Worm (Caenorhabditis elegans) whole organism, L1 larva: ENCODE data around the gene ccpp-6.

ENCODE experiments used
- C04F5.9 ChIP-seq: sonication (generic microtip); optimal IDR thresholded peaks from 2 replicates; lab custom pipeline; 2016; ENCODE audit warnings: missing genetic modification characterization, missing compliant biosample characterization
- C16A3.4 ChIP-seq: fragments of 150-350 bp; optimal IDR thresholded peaks from 2 replicates; lab custom pipeline; 2014; ENCODE audit warnings: missing biosample characterization, missing genetic modification characterization
- F16B12.6 ChIP-seq: fragments of 150-350 bp; optimal IDR thresholded peaks from 2 replicates; lab custom pipeline; 2014; ENCODE audit warnings: missing biosample characterization, missing genetic modification characterization
- Y116A8C.19 ChIP-seq: sonication (generic microtip); optimal IDR thresholded peaks from 2 replicates; lab custom pipeline; 2016; ENCODE audit warnings: missing compliant biosample characterization, missing genetic modification characterization, borderline replicate concordance
- aha-1 ChIP-seq: fragments of 150-350 bp; optimal IDR thresholded peaks from 2 replicates; lab custom pipeline; 2014; ENCODE audit warnings: missing biosample characterization, missing genetic modification characterization
- alr-1 ChIP-seq: fragments of 200-800 bp; sonication (Bioruptor generic); optimal IDR thresholded peaks from 2 replicates; lab custom pipeline; 2018; ENCODE audit warnings: borderline replicate concordance, mild to moderate bottlenecking, missing genetic modification characterization, missing compliant biosample characterization
- aly-2 ChIP-seq: fragments of 150-350 bp; optimal IDR thresholded peaks from 2 replicates; lab custom pipeline; 2014; ENCODE audit warnings: missing biosample characterization, missing genetic modification characterization
- blmp-1 ChIP-seq: fragments of 150-350 bp; optimal IDR thresholded peaks from 2 replicates; lab custom pipeline; 2014; ENCODE audit warnings: missing biosample characterization, missing genetic modification characterization
- ceh-63 ChIP-seq: fragments of 200-800 bp; sonication (Bioruptor generic); optimal IDR thresholded peaks from 2 replicates; lab custom pipeline; 2018; ENCODE audit warnings: mild to moderate bottlenecking, missing genetic modification characterization, missing compliant biosample characterization
- ceh-8 ChIP-seq: fragments of 200-800 bp; sonication (Bioruptor generic); optimal IDR thresholded peaks from 2 replicates; lab custom pipeline; 2018; ENCODE audit warnings: mild to moderate bottlenecking, missing genetic modification characterization, moderate library complexity, missing compliant biosample characterization
- ceh-82 ChIP-seq, 3 experiments: fragments of 150-350 bp in 1 of 3; sonication (generic microtip) in 2 of 3; optimal IDR thresholded peaks; 2 replicates each; lab custom pipeline; 2014 to 2017; ENCODE audit warnings: missing biosample characterization in 3 of 3, missing genetic modification characterization in 3 of 3
- egl-13 ChIP-seq: sonication (generic microtip); optimal IDR thresholded peaks from 2 replicates; lab custom pipeline; 2016; ENCODE audit warnings: missing genotype, missing genetic modification reagents, missing genetic modification characterization, missing compliant biosample characterization
- elt-2 ChIP-seq: sonication (generic microtip); optimal IDR thresholded peaks from 2 replicates; lab custom pipeline; 2016; ENCODE audit warnings: missing genetic modification characterization, mild to moderate bottlenecking, inconsistent platforms, missing compliant biosample characterization, missing genetic modification reagents
- ets-5 ChIP-seq: fragments of 200-800 bp; sonication (Bioruptor generic); IDR thresholded peaks from 2 replicates; pipeline ENCODE4 v1.3.6; 2022; ENCODE audit warnings: missing genetic modification characterization, missing compliant biosample characterization
- fkh-8 ChIP-seq: sonication (generic microtip); optimal IDR thresholded peaks from 2 replicates; lab custom pipeline; 2016; ENCODE audit warnings: mild to moderate bottlenecking, missing genetic modification characterization, missing compliant biosample characterization
- fos-1 ChIP-seq: fragments of 150-350 bp; optimal IDR thresholded peaks from 2 replicates; lab custom pipeline; 2014; ENCODE audit warnings: missing biosample characterization, missing genetic modification characterization
- hlh-17 ChIP-seq: fragments of 200-800 bp; sonication (Bioruptor generic); optimal IDR thresholded peaks from 2 replicates; lab custom pipeline; 2018; ENCODE audit warnings: missing genetic modification characterization, mild to moderate bottlenecking, missing compliant biosample characterization, moderate library complexity, borderline replicate concordance
- hlh-4 ChIP-seq: sonication (generic microtip); optimal IDR thresholded peaks from 2 replicates; lab custom pipeline; 2016; ENCODE audit warnings: mild to moderate bottlenecking, missing genetic modification characterization, missing compliant biosample characterization
- irx-1 ChIP-seq: sonication (generic microtip); optimal IDR thresholded peaks from 2 replicates; lab custom pipeline; 2016; ENCODE audit warnings: missing genetic modification characterization, missing compliant biosample characterization
- isw-1 ChIP-seq: fragments of 200-800 bp; sonication (Bioruptor generic); IDR thresholded peaks from 2 replicates; pipeline ENCODE4 v1.3.6; 2022; ENCODE audit warnings: missing genetic modification characterization, missing compliant biosample characterization
- jun-1 ChIP-seq: fragments of 150-350 bp; optimal IDR thresholded peaks from 2 replicates; lab custom pipeline; 2014; ENCODE audit warnings: missing biosample characterization, missing genetic modification reagents, missing genetic modification characterization
- lin-13 ChIP-seq: fragments of 150-350 bp; optimal IDR thresholded peaks from 2 replicates; lab custom pipeline; 2014; ENCODE audit warnings: missing biosample characterization, missing genetic modification reagents, missing genetic modification characterization
- lin-15B ChIP-seq: fragments of 150-350 bp; sonication (generic microtip); optimal IDR thresholded peaks from 3 replicates; lab custom pipeline; 2014; ENCODE audit warnings: missing biosample characterization, missing genetic modification characterization
- lin-39 ChIP-seq: fragments of 150-350 bp; optimal IDR thresholded peaks from 2 replicates; lab custom pipeline; 2014; ENCODE audit warnings: missing biosample characterization, missing genetic modification reagents, missing genetic modification characterization
- lir-3 ChIP-seq: sonication (generic microtip); optimal IDR thresholded peaks from 2 replicates; lab custom pipeline; 2016; ENCODE audit warnings: mild to moderate bottlenecking, missing genetic modification characterization, moderate library complexity, missing compliant biosample characterization; ENCODE audit not compliant: poor library complexity
- mab-9 ChIP-seq: fragments of 200-800 bp; sonication (Bioruptor generic); IDR thresholded peaks from 2 replicates; pipeline ENCODE4 v1.3.6; 2022; ENCODE audit warnings: missing genetic modification reagents, missing genetic modification characterization, missing compliant biosample characterization
- mdl-1 ChIP-seq, 2 experiments: fragments of 150-350 bp; optimal IDR thresholded peaks; 2 replicates each; lab custom pipeline; 2014 to 2017; ENCODE audit warnings: missing biosample characterization in 2 of 2, missing genetic modification characterization in 2 of 2, inconsistent platforms in 1 of 2
- mep-1 ChIP-seq: fragments of 150-350 bp; optimal IDR thresholded peaks from 2 replicates; lab custom pipeline; 2014; ENCODE audit warnings: missing biosample characterization, missing genetic modification characterization
- nhr-19 ChIP-seq: fragments of 200-800 bp; sonication (Bioruptor generic); conservative IDR thresholded peaks from 2 replicates; pipeline ENCODE4 v1.3.6; 2022; ENCODE audit warnings: missing genetic modification characterization, missing compliant biosample characterization
- nhr-20 ChIP-seq: sonication (generic microtip); optimal IDR thresholded peaks from 2 replicates; lab custom pipeline; 2016; ENCODE audit warnings: mild to moderate bottlenecking, missing genetic modification characterization, missing compliant biosample characterization
- nhr-47 ChIP-seq: sonication (generic microtip); optimal IDR thresholded peaks from 2 replicates; lab custom pipeline; 2016; ENCODE audit warnings: mild to moderate bottlenecking, missing genetic modification characterization, moderate library complexity, missing compliant biosample characterization
- nhr-84 ChIP-seq: sonication (generic microtip); optimal IDR thresholded peaks from 2 replicates; lab custom pipeline; 2017; ENCODE audit warnings: missing biosample characterization, missing genetic modification characterization
- pag-3 ChIP-seq: sonication (generic microtip); optimal IDR thresholded peaks from 2 replicates; lab custom pipeline; 2017; ENCODE audit warnings: missing genetic modification characterization, mild to moderate bottlenecking, missing compliant biosample characterization, antibody characterized with exemption, borderline replicate concordance; ENCODE audit not compliant: insufficient read depth
- pqm-1 ChIP-seq: sonication (generic microtip); optimal IDR thresholded peaks from 3 replicates; lab custom pipeline; 2017; ENCODE audit warnings: missing biosample characterization, missing genetic modification characterization
- rnt-1 ChIP-seq: sonication (generic microtip); optimal IDR thresholded peaks from 2 replicates; lab custom pipeline; 2016; ENCODE audit warnings: mild to moderate bottlenecking, missing genetic modification characterization, moderate library complexity, missing compliant biosample characterization
- snpc-4 ChIP-seq: fragments of 150-350 bp; optimal IDR thresholded peaks from 2 replicates; lab custom pipeline; 2014; ENCODE audit warnings: missing biosample characterization, missing genetic modification characterization
- snu-23 ChIP-seq: sonication (generic microtip); optimal IDR thresholded peaks from 2 replicates; lab custom pipeline; 2016; ENCODE audit warnings: missing genetic modification characterization, missing compliant biosample characterization
- sptf-1 ChIP-seq: fragments of 150-350 bp; optimal IDR thresholded peaks from 2 replicates; lab custom pipeline; 2014; ENCODE audit warnings: missing biosample characterization, missing genetic modification characterization
- sup-37 ChIP-seq: fragments of 200-800 bp; sonication (Bioruptor generic); optimal IDR thresholded peaks from 2 replicates; lab custom pipeline; 2018; ENCODE audit warnings: mild to moderate bottlenecking, missing genetic modification characterization, missing compliant biosample characterization
- swsn-7 ChIP-seq: sonication (generic microtip); optimal IDR thresholded peaks from 2 replicates; lab custom pipeline; 2016; ENCODE audit warnings: missing genetic modification characterization, missing compliant biosample characterization
- tlp-1 ChIP-seq: fragments of 150-350 bp; optimal IDR thresholded peaks from 2 replicates; lab custom pipeline; 2014; ENCODE audit warnings: missing biosample characterization, missing genetic modification characterization
- unc-130 ChIP-seq: fragments of 150-350 bp; optimal IDR thresholded peaks from 2 replicates; lab custom pipeline; 2017; ENCODE audit warnings: missing biosample characterization, missing genetic modification characterization, inconsistent platforms
- unc-30 ChIP-seq: sonication (generic microtip); optimal IDR thresholded peaks from 2 replicates; lab custom pipeline; 2017; ENCODE audit warnings: missing biosample characterization, missing genetic modification characterization
- unc-86 ChIP-seq: sonication (generic microtip); optimal IDR thresholded peaks from 2 replicates; lab custom pipeline; 2016; ENCODE audit warnings: missing genetic modification characterization, missing compliant biosample characterization
- vab-15 ChIP-seq: sonication (generic microtip); optimal IDR thresholded peaks from 2 replicates; lab custom pipeline; 2017; ENCODE audit warnings: missing genotype, mild to moderate bottlenecking, missing genetic modification characterization, missing compliant biosample characterization
- xbp-1 ChIP-seq: sonication (generic microtip); optimal IDR thresholded peaks from 2 replicates; lab custom pipeline; 2016; ENCODE audit warnings: missing genetic modification characterization, missing compliant biosample characterization
- zag-1 ChIP-seq: fragments of 150-350 bp; optimal IDR thresholded peaks from 2 replicates; lab custom pipeline; 2014; ENCODE audit warnings: missing biosample characterization, missing genetic modification characterization
- ztf-11 ChIP-seq, 2 experiments: sonication (generic microtip); optimal IDR thresholded peaks; 2 replicates each; lab custom pipeline; 2016 to 2017; ENCODE audit warnings: missing genetic modification characterization in 2 of 2, missing biosample characterization in 1 of 2, missing compliant biosample characterization in 1 of 2
- ztf-4 ChIP-seq: fragments of 150-350 bp; optimal IDR thresholded peaks from 2 replicates; lab custom pipeline; 2014; ENCODE audit warnings: missing biosample characterization, missing genetic modification characterization

Gene ccpp-6

ce11 chrII:5336660-5337494 is 50.2 kb downstream of the ccpp-6 start (continued):
- peak; percentile 48 for TF ChIP-seq ztf-4 (tag; lab: Kevin White, UChicago)
- peak; percentile 81 for TF ChIP-seq fkh-8
- peak; percentile 80 for TF ChIP-seq mep-1 (tag; lab: Kevin White, UChicago)
- peak; percentile 72 for TF ChIP-seq elt-2
- peak; percentile 56 for TF ChIP-seq lir-3
- no peak for TF ChIP-seq ztf-11 (tag; optimal IDR thresholded peaks at IDR 0.05; lab: Kevin White, UChicago)
- 0 out of 2 replicates have a peak, but pooled peaks have one; percentile 14 for TF ChIP-seq isw-1 (GFP tag; lab: Robert Waterston, UW)
- peak; percentile 59 for TF ChIP-seq unc-86
- no peak for TF ChIP-seq unc-30 (tag; lab: Kevin White, UChicago)
- TF ChIP-seq egl-13 (tag; lab: Kevin White, UChicago), result peak; percentile 11
- peak; percentile 99 for TF ChIP-seq fos-1 (tag; lab: Kevin White, UChicago)
- no peak for TF ChIP-seq sptf-1 (tag; lab: Kevin White, UChicago)
- no peak for TF ChIP-seq Y116A8C.19 (tag; lab: Kevin White, UChicago)
- TF ChIP-seq ceh-63 (GFP tag; lab: Kevin White, UChicago), result no peak
- no peak for TF ChIP-seq hlh-4 (tag; lab: Kevin White, UChicago)
- peak; percentile 20 for TF ChIP-seq lin-39
- peak; percentile 52 for TF ChIP-seq unc-130 (tag; lab: Kevin White, UChicago)
- peak; percentile 58 for TF ChIP-seq irx-1 (tag; lab: Kevin White, UChicago)
- no peak for TF ChIP-seq aha-1 (tag; lab: Kevin White, UChicago)
- TF ChIP-seq zag-1 (tag; lab: Kevin White, UChicago), result peak; percentile 9
- TF ChIP-seq swsn-7, result peak; percentile 79
- peak; percentile 77 for TF ChIP-seq nhr-47 (tag; lab: Kevin White, UChicago)
- TF ChIP-seq lin-15B (tag; lab: Kevin White, UChicago), result no peak
- TF ChIP-seq pag-3 (tag; lab: Kevin White, UChicago), result no peak
- peak in 1 of 2 experiments; percentile 65 for TF ChIP-seq mdl-1 (tag; optimal IDR thresholded peaks at IDR 0.05; lab: Kevin White, UChicago)
- no peak for TF ChIP-seq hlh-17 (GFP tag; lab: Kevin White, UChicago)
- no peak for TF ChIP-seq tlp-1
- peak; percentile 87 for TF ChIP-seq blmp-1 (tag; lab: Kevin White, UChicago)
- TF ChIP-seq ceh-8, result peak; percentile 18
- TF ChIP-seq pqm-1 (tag; lab: Kevin White, UChicago), result no peak
- no peak for TF ChIP-seq vab-15 (tag; lab: Kevin White, UChicago)
- TF ChIP-seq nhr-84 (tag; lab: Kevin White, UChicago), result no peak
- no peak for TF ChIP-seq snpc-4 (tag; lab: Kevin White, UChicago)
- no peak for TF ChIP-seq ets-5 (GFP tag; lab: Robert Waterston, UW)
- peak; percentile 85 for TF ChIP-seq snu-23 (GFP tag; lab: Kevin White, UChicago)

ce11 chrII:5336035-5336376 is 51.1 kb downstream of the ccpp-6 start:
- no peak for TF ChIP-seq sup-37
- TF ChIP-seq ceh-82 (tag; optimal IDR thresholded peaks at IDR 0.05; lab: Kevin White, UChicago), result peak; percentile 1 to 75 (median 60)
- TF ChIP-seq rnt-1 (tag; lab: Kevin White, UChicago), result no peak
- no peak for TF ChIP-seq C04F5.9
- TF ChIP-seq snpc-4 (tag; lab: Kevin White, UChicago), result no peak
- TF ChIP-seq nhr-84 (tag; lab: Kevin White, UChicago), result no peak
- no peak for TF ChIP-seq lin-39
- TF ChIP-seq unc-86, result peak; percentile 70
- TF ChIP-seq nhr-19 (GFP tag; lab: Robert Waterston, UW), result no peak
- TF ChIP-seq nhr-20 (tag; lab: Kevin White, UChicago), result no peak
- TF ChIP-seq sptf-1 (tag; lab: Kevin White, UChicago), result no peak
- no peak for TF ChIP-seq xbp-1 (tag; lab: Kevin White, UChicago)
- no peak for TF ChIP-seq jun-1 (tag; lab: Kevin White, UChicago)
- no peak for TF ChIP-seq aly-2 (tag; lab: Kevin White, UChicago)
- TF ChIP-seq fos-1 (tag; lab: Kevin White, UChicago), result peak; percentile 6
- no peak for TF ChIP-seq F16B12.6 (tag; lab: Kevin White, UChicago)
- peak; percentile 49 for TF ChIP-seq snu-23 (GFP tag; lab: Kevin White, UChicago)
- TF ChIP-seq alr-1 (tag; lab: Kevin White, UChicago), result no peak
- peak; percentile 44 for TF ChIP-seq swsn-7
- peak; percentile 6 for TF ChIP-seq C16A3.4 (tag; lab: Kevin White, UChicago)
- TF ChIP-seq irx-1 (tag; lab: Kevin White, UChicago), result no peak
- TF ChIP-seq ceh-63 (GFP tag; lab: Kevin White, UChicago), result no peak
- TF ChIP-seq mab-9 (GFP tag; lab: Robert Waterston, UW), result peak; percentile 49; the same call in 1 of the 2 replicates
- peak; percentile 53 for TF ChIP-seq fkh-8
- TF ChIP-seq ztf-11 (tag; optimal IDR thresholded peaks at IDR 0.05; lab: Kevin White, UChicago), result no peak
- peak; percentile 43 for TF ChIP-seq lin-13 (GFP tag; lab: Kevin White, UChicago)
